Worm (Caenorhabditis elegans) whole organism, L1 larva: ENCODE results near the gene str-3.

Source experiments
- C16A3.4 ChIP-seq: fragments of 150-350 bp; optimal IDR thresholded peaks from 2 replicates; lab custom pipeline; 2014; ENCODE audit warnings: missing biosample characterization, missing genetic modification characterization
- C34B4.2 ChIP-seq: sonication (generic microtip); optimal IDR thresholded peaks from 2 replicates; lab custom pipeline; 2017; ENCODE audit warnings: mild to moderate bottlenecking, missing genetic modification characterization, missing compliant biosample characterization
- F16B12.6 ChIP-seq: fragments of 150-350 bp; optimal IDR thresholded peaks from 2 replicates; lab custom pipeline; 2014; ENCODE audit warnings: missing biosample characterization, missing genetic modification characterization
- Y116A8C.19 ChIP-seq: sonication (generic microtip); optimal IDR thresholded peaks from 2 replicates; lab custom pipeline; 2016; ENCODE audit warnings: missing compliant biosample characterization, missing genetic modification characterization, borderline replicate concordance
- aha-1 ChIP-seq: fragments of 150-350 bp; optimal IDR thresholded peaks from 2 replicates; lab custom pipeline; 2014; ENCODE audit warnings: missing biosample characterization, missing genetic modification characterization
- ama-1 ChIP-seq: fragments of 150-350 bp; optimal IDR thresholded peaks from 2 replicates; lab custom pipeline; 2014
- blmp-1 ChIP-seq: fragments of 150-350 bp; optimal IDR thresholded peaks from 2 replicates; lab custom pipeline; 2014; ENCODE audit warnings: missing biosample characterization, missing genetic modification characterization
- ceh-8 ChIP-seq: fragments of 200-800 bp; sonication (Bioruptor generic); optimal IDR thresholded peaks from 2 replicates; lab custom pipeline; 2018; ENCODE audit warnings: mild to moderate bottlenecking, missing genetic modification characterization, moderate library complexity, missing compliant biosample characterization
- egl-13 ChIP-seq: sonication (generic microtip); optimal IDR thresholded peaks from 2 replicates; lab custom pipeline; 2016; ENCODE audit warnings: missing genotype, missing genetic modification reagents, missing genetic modification characterization, missing compliant biosample characterization
- egl-27 ChIP-seq, 2 experiments: fragments of 150-350 bp in 1 of 2; sonication (generic microtip); optimal IDR thresholded peaks; 3 replicates each; lab custom pipeline; 2017 to 2018; ENCODE audit warnings: missing biosample characterization in 2 of 2, missing genetic modification characterization in 2 of 2, missing genetic modification reagents in 2 of 2
- elt-2 ChIP-seq: sonication (generic microtip); optimal IDR thresholded peaks from 2 replicates; lab custom pipeline; 2016; ENCODE audit warnings: missing genetic modification characterization, mild to moderate bottlenecking, inconsistent platforms, missing compliant biosample characterization, missing genetic modification reagents
- fos-1 ChIP-seq: fragments of 150-350 bp; optimal IDR thresholded peaks from 2 replicates; lab custom pipeline; 2014; ENCODE audit warnings: missing biosample characterization, missing genetic modification characterization
- irx-1 ChIP-seq: sonication (generic microtip); optimal IDR thresholded peaks from 2 replicates; lab custom pipeline; 2016; ENCODE audit warnings: missing genetic modification characterization, missing compliant biosample characterization
- lin-35 ChIP-seq, 2 experiments: fragments of 150-350 bp; optimal IDR thresholded peaks; 2 replicates each; lab custom pipeline; 2014; ENCODE audit warnings: missing biosample characterization in 2 of 2, missing genetic modification characterization in 2 of 2, missing genetic modification reagents in 2 of 2
- lin-39 ChIP-seq: fragments of 150-350 bp; optimal IDR thresholded peaks from 2 replicates; lab custom pipeline; 2014; ENCODE audit warnings: missing biosample characterization, missing genetic modification reagents, missing genetic modification characterization
- mab-9 ChIP-seq: fragments of 200-800 bp; sonication (Bioruptor generic); IDR thresholded peaks from 2 replicates; pipeline ENCODE4 v1.3.6; 2022; ENCODE audit warnings: missing genetic modification reagents, missing genetic modification characterization, missing compliant biosample characterization
- mdl-1 ChIP-seq, 2 experiments: fragments of 150-350 bp; optimal IDR thresholded peaks; 2 replicates each; lab custom pipeline; 2014 to 2017; ENCODE audit warnings: missing biosample characterization in 2 of 2, missing genetic modification characterization in 2 of 2, inconsistent platforms in 1 of 2
- nhr-11 ChIP-seq: fragments of 150-350 bp; optimal IDR thresholded peaks from 2 replicates; lab custom pipeline; 2014; ENCODE audit warnings: missing biosample characterization, missing genetic modification characterization
- nhr-12 ChIP-seq: sonication (generic microtip); optimal IDR thresholded peaks from 2 replicates; lab custom pipeline; 2017; ENCODE audit warnings: missing biosample characterization, missing genetic modification characterization
- nhr-237 ChIP-seq: fragments of 150-350 bp; optimal IDR thresholded peaks from 2 replicates; lab custom pipeline; 2014; ENCODE audit warnings: missing biosample characterization, missing genetic modification characterization
- nhr-71 ChIP-seq: sonication (generic microtip); optimal IDR thresholded peaks from 2 replicates; lab custom pipeline; 2016; ENCODE audit warnings: mild to moderate bottlenecking, missing genetic modification characterization, moderate library complexity, missing compliant biosample characterization
- nhr-76 ChIP-seq: sonication (generic microtip); optimal IDR thresholded peaks from 2 replicates; lab custom pipeline; 2017; ENCODE audit warnings: missing biosample characterization, missing genetic modification characterization
- nhr-84 ChIP-seq: sonication (generic microtip); optimal IDR thresholded peaks from 2 replicates; lab custom pipeline; 2017; ENCODE audit warnings: missing biosample characterization, missing genetic modification characterization
- pax-3 ChIP-seq: fragments of 200-800 bp; sonication (Bioruptor generic); optimal IDR thresholded peaks from 2 replicates; lab custom pipeline; 2018; ENCODE audit warnings: mild to moderate bottlenecking, missing genetic modification characterization, moderate library complexity, missing compliant biosample characterization
- rnt-1 ChIP-seq: sonication (generic microtip); optimal IDR thresholded peaks from 2 replicates; lab custom pipeline; 2016; ENCODE audit warnings: mild to moderate bottlenecking, missing genetic modification characterization, moderate library complexity, missing compliant biosample characterization
- skn-1 ChIP-seq: fragments of 150-350 bp; optimal IDR thresholded peaks from 2 replicates; lab custom pipeline; 2014; ENCODE audit warnings: missing biosample characterization, missing genetic modification characterization
- snpc-4 ChIP-seq: fragments of 150-350 bp; optimal IDR thresholded peaks from 2 replicates; lab custom pipeline; 2014; ENCODE audit warnings: missing biosample characterization, missing genetic modification characterization
- sup-37 ChIP-seq: fragments of 200-800 bp; sonication (Bioruptor generic); optimal IDR thresholded peaks from 2 replicates; lab custom pipeline; 2018; ENCODE audit warnings: mild to moderate bottlenecking, missing genetic modification characterization, missing compliant biosample characterization
- tlp-1 ChIP-seq: fragments of 150-350 bp; optimal IDR thresholded peaks from 2 replicates; lab custom pipeline; 2014; ENCODE audit warnings: missing biosample characterization, missing genetic modification characterization
- unc-62 ChIP-seq: fragments of 150-350 bp; optimal IDR thresholded peaks from 2 replicates; lab custom pipeline; 2014; ENCODE audit warnings: missing biosample characterization, missing genetic modification reagents, missing genetic modification characterization
- unc-98 ChIP-seq: fragments of 200-800 bp; sonication (Bioruptor generic); IDR thresholded peaks from 2 replicates; pipeline ENCODE4 v1.3.6; 2022; ENCODE audit warnings: missing genetic modification characterization, missing compliant biosample characterization
- zip-4 ChIP-seq: fragments of 200-800 bp; sonication (Bioruptor generic); optimal IDR thresholded peaks from 2 replicates; lab custom pipeline; 2018; ENCODE audit warnings: mild to moderate bottlenecking, missing genetic modification characterization, moderate library complexity, missing compliant biosample characterization
- ztf-11 ChIP-seq, 2 experiments: sonication (generic microtip); optimal IDR thresholded peaks; 2 replicates each; lab custom pipeline; 2016 to 2017; ENCODE audit warnings: missing genetic modification characterization in 2 of 2, missing biosample characterization in 1 of 2, missing compliant biosample characterization in 1 of 2

The str-3 gene

DNA sequence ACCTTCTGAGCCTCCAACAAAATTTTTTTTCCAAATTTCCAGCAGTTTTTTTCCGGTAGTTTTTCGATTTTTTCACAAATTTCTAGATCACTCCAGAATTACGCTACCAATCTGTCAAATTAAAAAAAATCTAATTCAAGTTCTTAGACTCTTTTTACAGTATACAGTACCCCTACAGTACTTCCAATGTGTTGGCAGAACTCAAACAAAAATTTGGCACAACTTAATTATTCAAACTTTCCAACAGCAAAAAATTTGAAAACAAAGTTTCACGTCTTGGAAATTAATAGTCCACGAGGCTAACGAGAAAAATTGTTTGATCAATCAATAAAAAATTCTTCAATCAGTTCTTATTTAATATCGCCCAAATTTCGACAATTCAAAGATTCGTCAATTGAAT lies 50.4 kb downstream of the str-3 start, which contains the start of gene F36H1.3:
Gene F36H1.3 (plus strand): TSS at position 323 of the 400 bp plus-strand sequence.
- TF ChIP-seq mdl-1 (tag; optimal IDR thresholded peaks at IDR 0.05; lab: Kevin White, UChicago), result no peak
- TF ChIP-seq lin-39 (tag; lab: Kevin White, UChicago), result no peak
- TF ChIP-seq nhr-71 (tag; lab: Kevin White, UChicago), result no peak
- TF ChIP-seq egl-13 (tag; lab: Kevin White, UChicago), result no peak
- TF ChIP-seq tlp-1 (tag; lab: Kevin White, UChicago), result no peak
- no peak for TF ChIP-seq zip-4 (GFP tag; lab: Kevin White, UChicago)
- no peak for TF ChIP-seq unc-98
- TF ChIP-seq ztf-11 (tag; optimal IDR thresholded peaks at IDR 0.05; lab: Kevin White, UChicago), result no peak
- no peak for TF ChIP-seq C34B4.2 (tag; lab: Kevin White, UChicago)
- no peak for TF ChIP-seq lin-35 (GFP tag; optimal IDR thresholded peaks at IDR 0.05; lab: Kevin White, UChicago)
- no peak for TF ChIP-seq ama-1 (lab: Kevin White, UChicago)
- no peak for TF ChIP-seq pax-3 (tag; lab: Kevin White, UChicago)
- no peak for TF ChIP-seq nhr-237
- no peak for TF ChIP-seq nhr-84 (tag; lab: Kevin White, UChicago)
- TF ChIP-seq blmp-1, result no peak
- TF ChIP-seq unc-62, result no peak
- no peak for TF ChIP-seq snpc-4 (tag; lab: Kevin White, UChicago)
- no peak for TF ChIP-seq rnt-1 (tag; lab: Kevin White, UChicago)
- TF ChIP-seq, all 84 proteins: peak for 0

DNA sequence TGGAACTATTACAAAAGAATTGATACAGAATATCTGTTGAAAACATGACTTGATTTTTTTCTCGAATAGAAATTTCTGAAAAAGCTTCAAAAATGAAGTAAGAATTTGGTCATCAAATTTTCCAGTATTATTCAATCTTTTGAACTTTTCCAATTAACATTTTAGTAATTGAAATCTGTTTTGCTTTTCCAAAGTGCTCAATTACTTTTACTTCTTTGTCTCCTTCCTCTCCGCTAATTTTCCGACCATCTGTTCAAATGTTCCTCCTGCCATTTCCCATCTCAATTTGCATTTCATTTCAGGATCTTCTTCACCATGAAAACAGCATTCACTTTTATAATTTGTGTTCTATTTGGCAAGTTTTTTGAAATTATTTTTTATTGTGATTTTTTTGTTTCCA lies 51.3 kb downstream of the str-3 start, which contains the start of gene F36H1.11:
Gene F36H1.11 (plus strand): TSS at position 301 of the 400 bp plus-strand sequence.
- TF ChIP-seq elt-2 (no peak), pax-3 (tag; lab: Kevin White, UChicago) (no peak), mab-9 (GFP tag; lab: Robert Waterston, UW) (no peak), nhr-76 (tag; lab: Kevin White, UChicago) (no peak), nhr-84 (tag; lab: Kevin White, UChicago) (no peak), nhr-12 (no peak), Y116A8C.19 (no peak), ceh-8 (GFP tag; lab: Kevin White, UChicago) (no peak), fos-1 (tag; lab: Kevin White, UChicago) (no peak), egl-27 (tag; optimal IDR thresholded peaks at IDR 0.05; lab: Kevin White, UChicago) (no peak), F16B12.6 (tag; lab: Kevin White, UChicago) (no peak), C16A3.4 (no peak), skn-1 (tag; lab: Kevin White, UChicago) (no peak), sup-37 (GFP tag; lab: Kevin White, UChicago) (no peak), aha-1 (no peak), irx-1 (no peak), nhr-11 (no peak)
